Fruit fly (Drosophila melanogaster) whole organism, prepupa: Measurements from ENCODE around the gene CG4783.

Experiments used
- Blimp-1 ChIP-seq: fragments of 200-800 bp; sonication (Bioruptor generic); optimal IDR thresholded peaks from 3 replicates; lab custom pipeline; 2017; ENCODE audit warnings: missing biosample characterization, missing genetic modification characterization, mild to moderate bottlenecking, moderate library complexity, missing genetic modification reagents
- CG10631 ChIP-seq: fragments of 200-800 bp; sonication (Bioruptor generic); optimal IDR thresholded peaks from 2 replicates; lab custom pipeline; 2016; ENCODE audit warnings: missing biosample characterization, missing genetic modification characterization
- CG10669 ChIP-seq: fragments of 200-800 bp; sonication (Bioruptor generic); optimal IDR thresholded peaks from 3 replicates; lab custom pipeline; 2018; ENCODE audit warnings: missing biosample characterization, mild to moderate bottlenecking, missing genetic modification characterization, moderate library complexity
- CG11294 ChIP-seq: fragments of 200-800 bp; sonication (Bioruptor generic); IDR thresholded peaks from 2 replicates; pipeline ENCODE4 v1.3.6; 2022; ENCODE audit warnings: missing biosample characterization, missing genetic modification characterization
- CG16779 ChIP-seq: fragments of 200-800 bp; sonication (Bioruptor generic); optimal IDR thresholded peaks from 3 replicates; lab custom pipeline; 2017; ENCODE audit warnings: missing biosample characterization, mild to moderate bottlenecking, missing genetic modification characterization
- CG34406 ChIP-seq: fragments of 200-800 bp; sonication (Bioruptor generic); optimal IDR thresholded peaks from 3 replicates; lab custom pipeline; 2016; ENCODE audit warnings: missing biosample characterization, missing genetic modification characterization
- CG3919 ChIP-seq: fragments of 200-800 bp; sonication (Bioruptor generic); optimal IDR thresholded peaks from 3 replicates; lab custom pipeline; 2016; ENCODE audit warnings: missing biosample characterization, missing genetic modification characterization
- CG4318 ChIP-seq: fragments of 200-800 bp; sonication (Bioruptor generic); optimal IDR thresholded peaks from 3 replicates; lab custom pipeline; 2017; ENCODE audit warnings: missing biosample characterization, mild to moderate bottlenecking, missing genetic modification characterization
- CG6163 ChIP-seq: fragments of 200-800 bp; sonication (Bioruptor generic); IDR thresholded peaks from 3 replicates; pipeline ENCODE4 v1.3.6; 2022; ENCODE audit warnings: missing biosample characterization, missing genetic modification characterization
- CG6276 ChIP-seq: fragments of 200-800 bp; sonication (Bioruptor generic); optimal IDR thresholded peaks from 2 replicates; lab custom pipeline; 2017; ENCODE audit warnings: missing biosample characterization, mild to moderate bottlenecking, missing genetic modification characterization
- CG6854 ChIP-seq: fragments of 200-800 bp; sonication (Bioruptor generic); optimal IDR thresholded peaks from 2 replicates; lab custom pipeline; 2017; ENCODE audit warnings: missing biosample characterization, mild to moderate bottlenecking, missing genetic modification characterization
- CG7368 ChIP-seq: fragments of 200-800 bp; sonication (Bioruptor generic); optimal IDR thresholded peaks from 3 replicates; lab custom pipeline; 2016; ENCODE audit warnings: missing biosample characterization, missing genetic modification characterization
- CG8119 ChIP-seq: fragments of 200-800 bp; sonication (Bioruptor generic); IDR thresholded peaks from 3 replicates; pipeline ENCODE4 v1.3.6; 2022; ENCODE audit warnings: missing biosample characterization, missing genetic modification characterization
- CG8632 ChIP-seq: fragments of 200-800 bp; sonication (Bioruptor generic); optimal IDR thresholded peaks from 3 replicates; lab custom pipeline; 2016; ENCODE audit warnings: missing biosample characterization, missing genetic modification characterization
- CG9139 ChIP-seq: fragments of 200-800 bp; sonication (Bioruptor generic); optimal IDR thresholded peaks from 3 replicates; lab custom pipeline; 2017; ENCODE audit warnings: missing biosample characterization, mild to moderate bottlenecking, missing genetic modification characterization
- Eip75B ChIP-seq: fragments of 200-800 bp; sonication (Bioruptor generic); optimal IDR thresholded peaks from 3 replicates; lab custom pipeline; 2016; ENCODE audit warnings: missing biosample characterization, missing genetic modification characterization
- Eip78C ChIP-seq: fragments of 200-800 bp; sonication (Bioruptor generic); peaks from one replicate; lab custom pipeline; 2016; ENCODE audit warnings: missing biosample characterization, missing genetic modification characterization
- Eip93F ChIP-seq: fragments of 200-800 bp; sonication (Bioruptor generic); optimal IDR thresholded peaks from 2 replicates; lab custom pipeline; 2016; ENCODE audit warnings: missing biosample characterization, mild to moderate bottlenecking, missing genetic modification characterization
- Lpt ChIP-seq: fragments of 200-800 bp; sonication (Bioruptor generic); optimal IDR thresholded peaks from 3 replicates; lab custom pipeline; 2016; ENCODE audit warnings: missing biosample characterization, missing genetic modification characterization
- Met ChIP-seq: fragments of 200-800 bp; sonication (Bioruptor generic); optimal IDR thresholded peaks from 3 replicates; lab custom pipeline; 2016; ENCODE audit warnings: missing biosample characterization, missing genetic modification characterization
- Sox102F ChIP-seq: fragments of 200-800 bp; sonication (Bioruptor generic); optimal IDR thresholded peaks from 2 replicates; lab custom pipeline; 2016; ENCODE audit warnings: missing biosample characterization, mild to moderate bottlenecking, missing genetic modification characterization
- Sox15 ChIP-seq: fragments of 200-800 bp; sonication (Bioruptor generic); optimal IDR thresholded peaks from 3 replicates; lab custom pipeline; 2016; ENCODE audit warnings: missing biosample characterization, missing genetic modification characterization
- cyc ChIP-seq: fragments of 200-800 bp; sonication (Bioruptor generic); optimal IDR thresholded peaks from 3 replicates; lab custom pipeline; 2016; ENCODE audit warnings: missing biosample characterization, missing genetic modification characterization
- dac ChIP-seq: fragments of 200-800 bp; sonication (Bioruptor generic); optimal IDR thresholded peaks from 2 replicates; lab custom pipeline; 2017; ENCODE audit warnings: missing biosample characterization, mild to moderate bottlenecking, missing genetic modification characterization
- dsx ChIP-seq: fragments of 200-800 bp; optimal IDR thresholded peaks from 3 replicates; lab custom pipeline; 2019; ENCODE audit warnings: missing biosample characterization, mild to moderate bottlenecking, missing genetic modification characterization, moderate library complexity; ENCODE audit not compliant: poor library complexity, severe bottlenecking
- eg ChIP-seq: fragments of 200-800 bp; sonication (Bioruptor generic); IDR thresholded peaks from 3 replicates; pipeline ENCODE4 v1.3.6; 2022; ENCODE audit warnings: missing biosample characterization, missing genetic modification characterization
- esn ChIP-seq: fragments of 200-800 bp; sonication (Bioruptor generic); optimal IDR thresholded peaks from 2 replicates; lab custom pipeline; 2016; ENCODE audit warnings: missing biosample characterization, mild to moderate bottlenecking, missing genetic modification characterization, moderate library complexity
- fd59A ChIP-seq: fragments of 200-800 bp; sonication (Bioruptor generic); optimal IDR thresholded peaks from 2 replicates; lab custom pipeline; 2017; ENCODE audit warnings: missing biosample characterization, mild to moderate bottlenecking, missing genetic modification characterization, missing genetic modification reagents
- fd85E ChIP-seq: fragments of 200-800 bp; sonication (Bioruptor generic); optimal IDR thresholded peaks from 3 replicates; lab custom pipeline; 2016; ENCODE audit warnings: missing biosample characterization, missing genetic modification characterization
- fkh ChIP-seq: fragments of 200-800 bp; sonication (Bioruptor generic); optimal IDR thresholded peaks from 3 replicates; lab custom pipeline; 2017; ENCODE audit warnings: missing biosample characterization, mild to moderate bottlenecking, missing genetic modification characterization, moderate library complexity
- lz ChIP-seq: fragments of 200-800 bp; sonication (Bioruptor generic); optimal IDR thresholded peaks from 3 replicates; lab custom pipeline; 2016; ENCODE audit warnings: missing biosample characterization, missing genetic modification characterization
- salr ChIP-seq, 2 experiments: fragments of 200-800 bp; sonication (Bioruptor generic); optimal IDR thresholded peaks; 3 replicates each; lab custom pipeline; 2016 to 2018; ENCODE audit warnings: missing biosample characterization in 2 of 2, missing genetic modification characterization in 2 of 2, mild to moderate bottlenecking in 1 of 2
- svp ChIP-seq: fragments of 200-800 bp; sonication (Bioruptor generic); peaks from one replicate; lab custom pipeline; 2016; ENCODE audit warnings: missing biosample characterization, missing genetic modification characterization
- vri ChIP-seq: fragments of 200-800 bp; sonication (Bioruptor generic); optimal IDR thresholded peaks from 3 replicates; lab custom pipeline; 2016; ENCODE audit warnings: missing biosample characterization, mild to moderate bottlenecking, missing genetic modification characterization

The CG4783 gene

DNA sequence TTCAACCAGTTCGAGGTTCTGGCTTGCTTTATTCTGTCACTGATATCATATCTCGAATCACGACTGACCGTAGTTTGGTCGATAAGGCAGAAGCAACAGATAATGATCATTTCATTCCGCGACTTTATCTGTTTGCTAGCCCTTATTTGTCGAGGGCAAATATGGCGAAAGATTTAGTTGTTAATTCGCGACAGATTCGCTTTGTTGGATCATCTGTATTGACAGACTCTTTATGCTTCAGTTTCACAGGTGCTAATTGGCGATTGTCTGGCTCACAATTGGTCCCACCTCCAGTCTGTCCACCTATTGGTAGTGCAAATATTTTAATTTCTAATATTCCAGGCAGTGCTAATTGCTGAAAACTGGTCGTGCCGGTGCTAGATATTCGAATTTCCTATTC lies 23.9 kb upstream of the CG4783 start (continued):
- no peak for TF ChIP-seq Sox102F (GFP tag; lab: Kevin White, UChicago)
- no peak for TF ChIP-seq fd85E (GFP tag; lab: Kevin White, UChicago)
- TF ChIP-seq CG34406: peak; percentile 42
- no peak for TF ChIP-seq CG6276 (GFP tag; lab: Kevin White, UChicago)
- TF ChIP-seq dac (GFP tag; lab: Kevin White, UChicago): no peak
- TF ChIP-seq CG10669 (GFP tag; lab: Kevin White, UChicago): no peak
- TF ChIP-seq CG3919 (GFP tag; lab: Kevin White, UChicago): no peak
- TF ChIP-seq, all 60 proteins: peak for 21

DNA sequence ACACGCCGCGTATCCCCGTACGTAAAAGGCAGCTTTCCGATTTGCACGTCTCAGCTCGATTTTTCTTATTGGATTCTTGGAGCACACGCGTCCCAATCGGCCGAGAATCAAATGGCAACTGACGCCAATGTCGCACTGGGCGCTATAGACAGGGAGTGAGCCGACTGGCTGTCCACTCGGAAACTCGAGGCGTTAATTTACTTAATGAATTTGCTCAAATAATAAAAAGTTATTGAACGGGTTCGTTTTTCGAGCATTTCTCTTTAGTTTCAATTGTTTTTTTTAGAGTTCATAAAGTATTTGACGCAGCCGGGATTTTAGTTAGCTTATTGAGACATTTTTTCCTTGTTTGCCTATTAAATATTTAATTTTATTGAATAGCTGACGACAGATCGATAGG lies 23.0 kb upstream of the CG4783 start, which contains the start of gene CG4462:
Gene CG4462, minus strand, starts transcription at position 101 of the 400 bp plus-strand sequence.
- TF ChIP-seq svp (GFP tag; lab: Kevin White, UChicago) (no peak), CG6854 (GFP tag; lab: Kevin White, UChicago) (no peak), Sox15 (GFP tag; lab: Kevin White, UChicago) (no peak), Blimp-1 (no peak), fd59A (GFP tag; lab: Kevin White, UChicago) (no peak), Eip78C (GFP tag; lab: Kevin White, UChicago) (no peak)

DNA sequence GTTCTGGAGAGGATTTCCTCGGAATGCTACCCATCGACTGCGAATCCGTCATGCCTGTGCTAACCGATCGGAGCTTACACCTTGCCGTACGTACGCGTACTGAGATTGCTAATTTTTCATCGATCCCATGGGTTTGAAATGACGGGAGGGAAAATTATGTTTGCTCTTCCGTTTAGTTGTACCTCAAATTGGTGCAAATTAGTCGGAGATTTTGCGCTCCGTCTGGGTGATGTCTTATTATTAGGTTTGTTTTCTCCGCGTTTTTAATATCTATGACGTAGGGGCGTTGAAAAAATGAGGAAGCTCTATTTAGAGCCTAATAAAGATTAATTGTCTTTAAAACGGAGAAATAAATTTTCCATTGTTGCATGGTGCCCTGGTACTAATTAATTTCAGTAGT lies 19.7 kb upstream of the CG4783 start, which contains the start of gene CG4459:
Gene CG4459, minus strand, starts transcription at position 101 of the 400 bp plus-strand sequence.
- TF ChIP-seq Eip75B (GFP tag; lab: Kevin White, UChicago): no peak
- no peak for TF ChIP-seq CG3919 (GFP tag; lab: Kevin White, UChicago)
- TF ChIP-seq cyc (GFP tag; lab: Kevin White, UChicago): no peak
- no peak for TF ChIP-seq Met
- TF ChIP-seq esn (GFP tag; lab: Kevin White, UChicago): no peak
- no peak for TF ChIP-seq CG6854 (GFP tag; lab: Kevin White, UChicago)
- TF ChIP-seq salr (GFP tag; optimal IDR thresholded peaks at IDR 0.05; lab: Kevin White, UChicago): no peak
- TF ChIP-seq fd59A (GFP tag; lab: Kevin White, UChicago): no peak
- no peak for TF ChIP-seq CG34406
- no peak for TF ChIP-seq vri
- no peak for TF ChIP-seq lz (GFP tag; lab: Kevin White, UChicago)
- no peak for TF ChIP-seq Lpt

DNA sequence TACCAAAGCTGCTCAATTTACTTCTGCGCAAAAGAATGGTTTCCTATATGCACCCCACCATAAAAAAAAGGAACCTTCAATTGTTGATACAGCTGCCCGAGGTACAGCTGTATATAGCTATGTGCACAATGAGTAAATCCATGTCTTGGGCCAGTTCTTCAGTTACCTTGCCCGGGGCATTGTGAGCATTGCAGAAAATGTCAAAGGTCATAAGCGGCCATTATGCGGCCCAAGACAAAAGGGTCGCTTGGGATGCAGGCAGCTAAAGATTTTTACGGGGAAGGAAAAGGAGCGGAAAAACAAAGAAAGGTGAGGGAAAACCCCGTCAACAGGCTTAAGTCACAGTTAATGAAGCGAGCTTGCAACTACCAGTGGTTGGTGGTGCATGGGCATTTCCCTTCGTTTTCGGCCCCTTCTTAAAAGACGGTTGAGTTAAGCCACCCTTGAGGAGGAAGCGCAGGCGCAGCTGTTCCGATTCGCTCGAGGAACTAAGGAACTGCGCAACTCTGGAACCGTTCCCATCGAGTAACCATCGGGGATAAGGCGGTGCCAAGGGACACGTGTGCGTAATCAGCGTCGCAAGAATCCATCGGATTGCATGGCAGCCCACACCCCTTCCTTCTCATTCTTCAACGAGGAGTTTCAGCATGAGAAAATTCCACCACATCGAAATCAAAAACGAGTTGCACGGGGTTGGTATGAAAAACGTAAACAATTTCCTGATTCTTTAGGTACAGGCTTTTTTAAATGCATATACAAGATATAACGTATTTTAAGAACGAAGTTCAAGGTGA lies 17.1 kb upstream of the CG4783 start:
- TF ChIP-seq CG9139 (GFP tag; lab: Kevin White, UChicago) (no peak), esn (GFP tag; lab: Kevin White, UChicago) (no peak), CG8119 (GFP tag; lab: Robert Waterston, UW) (no peak), dsx (GFP tag; lab: Kevin White, UChicago) (no peak), CG10631 (no peak), CG8632 (GFP tag; lab: Kevin White, UChicago) (no peak), fkh (GFP tag; lab: Kevin White, UChicago) (no peak), svp (GFP tag; lab: Kevin White, UChicago) (no peak), CG3919 (GFP tag; lab: Kevin White, UChicago) (no peak), CG7368 (GFP tag; lab: Kevin White, UChicago) (no peak), CG16779 (tag; lab: Kevin White, UChicago) (no peak), cyc (GFP tag; lab: Kevin White, UChicago) (no peak), eg (GFP tag; lab: Robert Waterston, UW) (no peak), Eip75B (GFP tag; lab: Kevin White, UChicago) (no peak), Blimp-1 (no peak), CG11294 (no peak), CG4318 (no peak), CG10669 (GFP tag; lab: Kevin White, UChicago) (no peak), Eip93F (GFP tag; lab: Kevin White, UChicago) (no peak), CG6163 (no peak)
